Worm (Caenorhabditis elegans): Measurements from ENCODE around the gene F11D11.22.

Gene F11D11.22

ce11 chrV:18786694-18787093 is 24.6 kb downstream of the F11D11.22 start, which contains the start of gene Y17D7B.3:
Y17D7B.3 (minus strand) TSS chrV:18786794.
- no peak for TF ChIP-seq egl-27 (tag; optimal IDR thresholded peaks at IDR 0.05)
- TF ChIP-seq R02D3.7 (tag; optimal IDR thresholded peaks at IDR 0.05) = no peak
- TF ChIP-seq ceh-82 (tag; optimal IDR thresholded peaks at IDR 0.05) = no peak
- TF ChIP-seq unc-62 (GFP tag; optimal IDR thresholded peaks at IDR 0.05) = no peak
- TF ChIP-seq lin-39 (tag; optimal IDR thresholded peaks at IDR 0.05) = no peak
- no peak for TF ChIP-seq nhr-23 (tag; optimal IDR thresholded peaks at IDR 0.05)
- TF ChIP-seq nhr-12 (tag; optimal IDR thresholded peaks at IDR 0.05) = no peak

- TF ChIP-seq egl-5 (tag; optimal IDR thresholded peaks at IDR 0.05) (no peak), tbx-2 (tag; optimal IDR thresholded peaks at IDR 0.05) (no peak), elt-3 (tag; optimal IDR thresholded peaks at IDR 0.05) (no peak), nhr-11 (tag; optimal IDR thresholded peaks at IDR 0.05) (no peak), elt-2 (tag; optimal IDR thresholded peaks at IDR 0.05) (peak; percentile 0), jun-1 (tag; optimal IDR thresholded peaks at IDR 0.05) (no peak)
Observed at ce11 chrV:18787417-18787918, 25.3 kb downstream of the F11D11.22 start, which contains the start of gene Y17D7B.2. Y17D7B.2 (plus strand) TSS chrV:18787739.

- TF ChIP-seq elt-3 (tag; optimal IDR thresholded peaks at IDR 0.05) (no peak), ceh-82 (tag; optimal IDR thresholded peaks at IDR 0.05) (no peak), daf-12 (tag; optimal IDR thresholded peaks at IDR 0.05) (no peak), eor-1 (tag; optimal IDR thresholded peaks at IDR 0.05) (no peak), pha-4 (tag; optimal IDR thresholded peaks at IDR 0.05) (peak; percentile 29), nhr-28 (tag; optimal IDR thresholded peaks at IDR 0.05) (no peak), ztf-11 (tag; optimal IDR thresholded peaks at IDR 0.05) (no peak)
Observed at ce11 chrV:18790658-18791057, 28.5 kb downstream of the F11D11.22 start, which contains the start of gene nhr-231. nhr-231 (plus strand) TSS chrV:18790958.

- TF ChIP-seq pha-4 (tag; optimal IDR thresholded peaks at IDR 0.05) (peak; percentile 80), skn-1 (tag; optimal IDR thresholded peaks at IDR 0.05) (no peak), nhr-43 (tag; optimal IDR thresholded peaks at IDR 0.05; ENCODE audit: poor library complexity, severe bottlenecking) (no peak), ceh-9 (tag; optimal IDR thresholded peaks at IDR 0.05) (no peak), ZK546.5 (tag; optimal IDR thresholded peaks at IDR 0.05) (no peak)
Observed at ce11 chrV:18800811-18801210, 38.7 kb downstream of the F11D11.22 start, which contains the start of gene nhr-170. nhr-170 (minus strand) TSS chrV:18800826.

ce11 chrV:18802077-18802476 is 39.9 kb downstream of the F11D11.22 start, which contains the start of gene C54E10.11:
C54E10.11 (minus strand) TSS chrV:18802177.
- no peak for TF ChIP-seq unc-62 (GFP tag; optimal IDR thresholded peaks at IDR 0.05)
- TF ChIP-seq nhr-12 (tag; optimal IDR thresholded peaks at IDR 0.05) = no peak
- no peak for TF ChIP-seq egl-5 (tag; optimal IDR thresholded peaks at IDR 0.05)
- TF ChIP-seq mml-1 (tag; optimal IDR thresholded peaks at IDR 0.05) = no peak
- no peak for TF ChIP-seq ceh-9 (tag; optimal IDR thresholded peaks at IDR 0.05)
- no peak for TF ChIP-seq eor-1 (tag; optimal IDR thresholded peaks at IDR 0.05)

ce11 chrV:18803260-18803659 is 41.1 kb downstream of the F11D11.22 start, which contains the start of gene C54E10.10:
C54E10.10 (minus strand) TSS chrV:18803360.
- TF ChIP-seq mml-1 (tag; optimal IDR thresholded peaks at IDR 0.05) = no peak
- no peak for TF ChIP-seq snpc-4 (tag; optimal IDR thresholded peaks at IDR 0.05)
- TF ChIP-seq nhr-77 (tag; optimal IDR thresholded peaks at IDR 0.05) = no peak
- no peak for TF ChIP-seq ceh-82 (tag; optimal IDR thresholded peaks at IDR 0.05)
- no peak for TF ChIP-seq nhr-76 (tag; optimal IDR thresholded peaks at IDR 0.05)
- no peak for TF ChIP-seq skn-1 (tag; optimal IDR thresholded peaks at IDR 0.05)
- TF ChIP-seq ztf-11 (tag; optimal IDR thresholded peaks at IDR 0.05) = no peak
- TF ChIP-seq jun-1 (tag; optimal IDR thresholded peaks at IDR 0.05) = no peak
- no peak for TF ChIP-seq egl-27 (tag; optimal IDR thresholded peaks at IDR 0.05)
- no peak for TF ChIP-seq hmg-11 (tag; optimal IDR thresholded peaks at IDR 0.05)
- TF ChIP-seq ztf-4 (tag; optimal IDR thresholded peaks at IDR 0.05) = no peak
- no peak for TF ChIP-seq ZK546.5 (tag; optimal IDR thresholded peaks at IDR 0.05)
- TF ChIP-seq fkh-2 (tag; optimal IDR thresholded peaks at IDR 0.05) = no peak
- no peak for TF ChIP-seq nhr-23 (tag; optimal IDR thresholded peaks at IDR 0.05)
- TF ChIP-seq lin-15B (tag; optimal IDR thresholded peaks at IDR 0.05) = no peak
- no peak for TF ChIP-seq nhr-12 (tag; optimal IDR thresholded peaks at IDR 0.05)
- no peak for TF ChIP-seq pqm-1 (tag; optimal IDR thresholded peaks at IDR 0.05)
- TF ChIP-seq R02D3.7 (tag; optimal IDR thresholded peaks at IDR 0.05) = no peak
- TF ChIP-seq nhr-11 (tag; optimal IDR thresholded peaks at IDR 0.05) = no peak
